2 fruit fly cellular contexts compared by ENCODE assay signal in genomic region chrX:17294979-17295378, dm6.
TF ChIP-seq lines count a peak whose summit lies in the region.

No protein-coding gene starts in this region.

TF ChIP-seq in whole organism, embryonic, 481 proteins besides CTCF, POLR2A, EP300 and RAD21 (continued from another document):
- TF ChIP-seq CG7839 (tag; optimal IDR thresholded peaks at IDR 0.05; lab: Kevin White, UChicago) (no peak), sens (GFP tag; lab: Kevin White, UChicago) (peak; percentile 71), Xbp1 (GFP tag; optimal IDR thresholded peaks at IDR 0.05; lab: Kevin White, UChicago) (no peak), Hr51 (GFP tag; optimal IDR thresholded peaks at IDR 0.05; lab: Kevin White, UChicago) (peak in 1 of 2 experiments; percentile 17), ci (GFP tag; IDR thresholded peaks at IDR 0.05; lab: Robert Waterston, UW) (no peak), CG9932 (GFP tag; IDR thresholded peaks at IDR 0.05; lab: Robert Waterston, UW) (peak; percentile 13; the same call in 1 of the 2 replicates), HLH54F (GFP tag; optimal IDR thresholded peaks at IDR 0.05; lab: Kevin White, UChicago) (no peak), CG3281 (GFP tag; optimal IDR thresholded peaks at IDR 0.05; lab: Kevin White, UChicago) (no peak), Mrtf (GFP tag; IDR thresholded peaks at IDR 0.05; lab: Robert Waterston, UW) (0 out of 3 replicates have a peak, but pooled peaks have one; percentile 37), row (GFP tag; IDR thresholded peaks at IDR 0.05; lab: Robert Waterston, UW) (peak; percentile 39; the same call in 2 of the 3 replicates), hkb (optimal IDR thresholded peaks at IDR 0.05; lab: Kevin White, UChicago) (no peak), hkb (GFP tag; IDR thresholded peaks at IDR 0.05; lab: Robert Waterston, UW) (0 out of 2 replicates have a peak, but pooled peaks have one; percentile 14), CG16863 (GFP tag; optimal IDR thresholded peaks at IDR 0.05; lab: Kevin White, UChicago) (no peak), CG30403 (GFP tag; optimal IDR thresholded peaks at IDR 0.05; lab: Kevin White, UChicago) (peak; percentile 26), CG7786 (GFP tag; optimal IDR thresholded peaks at IDR 0.05; lab: Kevin White, UChicago) (no peak), CG6272 (GFP tag; IDR thresholded peaks at IDR 0.05; lab: Robert Waterston, UW) (0 out of 2 replicates have a peak, but pooled peaks have one; percentile 3), CkIIα-i1 (GFP tag; IDR thresholded peaks at IDR 0.05; lab: Robert Waterston, UW) (no peak), CG13775 (GFP tag; optimal IDR thresholded peaks at IDR 0.05; lab: Kevin White, UChicago) (no peak), CG9437 (GFP tag; optimal IDR thresholded peaks at IDR 0.05; lab: Kevin White, UChicago) (peak; percentile 30), CG33213 (GFP tag; optimal IDR thresholded peaks at IDR 0.05; lab: Kevin White, UChicago) (no peak), twi (tag; optimal IDR thresholded peaks at IDR 0.05; lab: Kevin White, UChicago) (no peak), nmo (GFP tag; optimal IDR thresholded peaks at IDR 0.05; lab: Kevin White, UChicago) (peak; percentile 22), CG18262 (tag; optimal IDR thresholded peaks at IDR 0.05; lab: Kevin White, UChicago) (peak; percentile 20), Camta (GFP tag; optimal IDR thresholded peaks at IDR 0.05; lab: Kevin White, UChicago) (no peak), Med (GFP tag; lab: Kevin White, UChicago) (peak; percentile 54), chinmo (GFP tag; IDR thresholded peaks at IDR 0.05; lab: Robert Waterston, UW; ENCODE audit: partially characterized antibody) (peak; percentile 55; the same call in 1 of the 4 replicates), Xrp1 (GFP tag; IDR thresholded peaks at IDR 0.05; lab: Robert Waterston, UW) (0 out of 2 replicates have a peak, but pooled peaks have one; percentile 8), Elba2 (GFP tag; optimal IDR thresholded peaks at IDR 0.05; lab: Kevin White, UChicago) (no peak), CG11504 (tag; optimal IDR thresholded peaks at IDR 0.05; lab: Kevin White, UChicago) (peak; percentile 31), mirr (GFP tag; optimal IDR thresholded peaks at IDR 0.05; lab: Kevin White, UChicago) (no peak), unc-4 (GFP tag; IDR thresholded peaks at IDR 0.05; lab: Robert Waterston, UW; ENCODE audit: partially characterized antibody) (no peak), grau (tag; optimal IDR thresholded peaks at IDR 0.05; lab: Kevin White, UChicago) (no peak), Drgx (GFP tag; IDR thresholded peaks at IDR 0.05; lab: Robert Waterston, UW) (peak; percentile 11; the same call in 1 of the 2 replicates), lab (GFP tag; optimal IDR thresholded peaks at IDR 0.05; lab: Kevin White, UChicago) (peak; percentile 4)

TF ChIP-seq in whole organism, prepupa, 60 proteins besides CTCF, POLR2A, EP300 and RAD21 (continued from another document):
- peak; percentile 33; the same call in 1 of the 3 replicates for TF ChIP-seq CG6163 (GFP tag; IDR thresholded peaks at IDR 0.05; lab: Robert Waterston, UW)
- TF ChIP-seq CG6276 (GFP tag; optimal IDR thresholded peaks at IDR 0.05; lab: Kevin White, UChicago) = no peak
- no peak for TF ChIP-seq CG11762 (GFP tag; optimal IDR thresholded peaks at IDR 0.05; lab: Kevin White, UChicago; ENCODE audit: insufficient read depth)
- TF ChIP-seq CG16779 (tag; optimal IDR thresholded peaks at IDR 0.05; lab: Kevin White, UChicago) = no peak
- no peak for TF ChIP-seq topi (GFP tag; optimal IDR thresholded peaks at IDR 0.05; lab: Kevin White, UChicago)
- TF ChIP-seq lz (GFP tag; optimal IDR thresholded peaks at IDR 0.05; lab: Kevin White, UChicago) = no peak
- TF ChIP-seq svp (GFP tag; lab: Kevin White, UChicago) = peak; percentile 35
- peak; percentile 23 for TF ChIP-seq cyc (GFP tag; optimal IDR thresholded peaks at IDR 0.05; lab: Kevin White, UChicago)
- no peak for TF ChIP-seq CG6854 (GFP tag; optimal IDR thresholded peaks at IDR 0.05; lab: Kevin White, UChicago)
- TF ChIP-seq eg (GFP tag; IDR thresholded peaks at IDR 0.05; lab: Robert Waterston, UW) = peak; percentile 58; the same call in 2 of the 3 replicates
- peak; percentile 52; the same call in 1 of the 3 replicates for TF ChIP-seq CG8119 (GFP tag; IDR thresholded peaks at IDR 0.05; lab: Robert Waterston, UW)
- TF ChIP-seq Eip93F (GFP tag; optimal IDR thresholded peaks at IDR 0.05; lab: Kevin White, UChicago) = no peak
- no peak for TF ChIP-seq Gug (GFP tag; IDR thresholded peaks at IDR 0.05; lab: Robert Waterston, UW)
- TF ChIP-seq CG31627 (GFP tag; optimal IDR thresholded peaks at IDR 0.05; lab: Kevin White, UChicago) = no peak
- no peak for TF ChIP-seq CG8319 (GFP tag; optimal IDR thresholded peaks at IDR 0.05; lab: Kevin White, UChicago)
- TF ChIP-seq OdsH (GFP tag; optimal IDR thresholded peaks at IDR 0.05; lab: Kevin White, UChicago) = no peak
- no peak for TF ChIP-seq CG7368 (GFP tag; optimal IDR thresholded peaks at IDR 0.05; lab: Kevin White, UChicago)
- no peak for TF ChIP-seq CG6792 (GFP tag; optimal IDR thresholded peaks at IDR 0.05; lab: Kevin White, UChicago)
- no peak for TF ChIP-seq pdm3 (GFP tag; optimal IDR thresholded peaks at IDR 0.05; lab: Kevin White, UChicago)
- peak; percentile 8 for TF ChIP-seq Smox (GFP tag; optimal IDR thresholded peaks at IDR 0.05; lab: Kevin White, UChicago)
- no peak for TF ChIP-seq Met (GFP tag; optimal IDR thresholded peaks at IDR 0.05; lab: Kevin White, UChicago)
- peak; percentile 6 for TF ChIP-seq CG3919 (GFP tag; optimal IDR thresholded peaks at IDR 0.05; lab: Kevin White, UChicago)
- TF ChIP-seq CG15336 (GFP tag; IDR thresholded peaks at IDR 0.05; lab: Robert Waterston, UW) = peak; percentile 53
- no peak for TF ChIP-seq Eip75B (GFP tag; optimal IDR thresholded peaks at IDR 0.05; lab: Kevin White, UChicago)
- no peak for TF ChIP-seq CG1621 (tag; optimal IDR thresholded peaks at IDR 0.05; lab: Kevin White, UChicago)
- TF ChIP-seq achi (GFP tag; optimal IDR thresholded peaks at IDR 0.05; lab: Kevin White, UChicago) = no peak
- no peak for TF ChIP-seq fd59A (GFP tag; optimal IDR thresholded peaks at IDR 0.05; lab: Kevin White, UChicago)
- no peak for TF ChIP-seq Sox102F (GFP tag; optimal IDR thresholded peaks at IDR 0.05; lab: Kevin White, UChicago)
- TF ChIP-seq CG10631 (GFP tag; optimal IDR thresholded peaks at IDR 0.05; lab: Kevin White, UChicago) = no peak
- TF ChIP-seq net (GFP tag; optimal IDR thresholded peaks at IDR 0.05; lab: Kevin White, UChicago) = peak; percentile 2
- no peak for TF ChIP-seq CG9139 (GFP tag; optimal IDR thresholded peaks at IDR 0.05; lab: Kevin White, UChicago)
- no peak for TF ChIP-seq Ets96B (tag; optimal IDR thresholded peaks at IDR 0.05; lab: Kevin White, UChicago)
- TF ChIP-seq Sox15 (GFP tag; optimal IDR thresholded peaks at IDR 0.05; lab: Kevin White, UChicago) = no peak
- TF ChIP-seq dac (GFP tag; optimal IDR thresholded peaks at IDR 0.05; lab: Kevin White, UChicago) = no peak
- TF ChIP-seq CG11294 (GFP tag; IDR thresholded peaks at IDR 0.05; lab: Robert Waterston, UW) = no peak
